Fruit fly (Drosophila melanogaster) whole organism, embryonic: ENCODE measurements around the gene CG31493.

Experiments used
- Adf1 ChIP-seq: fragments of 200-800 bp; sonication (Bioruptor generic); IDR thresholded peaks from 2 replicates; pipeline ENCODE4 v1.3.6; 2022; ENCODE audit warnings: missing biosample characterization, missing genetic modification characterization
- Atf6 ChIP-seq: fragments of 200-800 bp; sonication (Bioruptor generic); IDR thresholded peaks from 2 replicates; pipeline ENCODE4 v1.3.6; 2022; ENCODE audit warnings: missing biosample characterization, missing genetic modification characterization
- B-H1 ChIP-seq: fragments of 200-800 bp; sonication (Bioruptor generic); IDR thresholded peaks from 3 replicates; pipeline ENCODE4 v1.3.6; 2022; ENCODE audit warnings: missing biosample characterization, missing genetic modification characterization
- C15 ChIP-seq: fragments of 200-800 bp; sonication (Bioruptor generic); IDR thresholded peaks from 3 replicates; pipeline ENCODE4 v1.3.6; 2022; ENCODE audit warnings: missing biosample characterization, missing genetic modification characterization
- CG10565 ChIP-seq: fragments of 200-800 bp; sonication (Bioruptor generic); optimal IDR thresholded peaks from 3 replicates; lab custom pipeline; 2016; ENCODE audit warnings: missing biosample characterization, mild to moderate bottlenecking, missing genetic modification characterization
- CG11093 ChIP-seq: fragments of 200-800 bp; sonication (Bioruptor generic); IDR thresholded peaks from 3 replicates; pipeline ENCODE4 v1.3.6; 2022; ENCODE audit warnings: missing biosample characterization, missing genetic modification characterization
- CG11695 ChIP-seq: fragments of 200-800 bp; sonication (Bioruptor generic); IDR thresholded peaks from 3 replicates; pipeline ENCODE4 v1.3.6; 2022; ENCODE audit warnings: missing biosample characterization, missing genetic modification characterization
- CG12219 ChIP-seq: fragments of 200-800 bp; sonication (Bioruptor generic); optimal IDR thresholded peaks from 3 replicates; lab custom pipeline; 2018; ENCODE audit warnings: missing biosample characterization, mild to moderate bottlenecking, missing genetic modification characterization
- CG12744 ChIP-seq: fragments of 200-800 bp; sonication (Bioruptor generic); optimal IDR thresholded peaks from 2 replicates; lab custom pipeline; 2016; ENCODE audit warnings: missing biosample characterization, missing genetic modification characterization
- CG13123 ChIP-seq: fragments of 200-800 bp; sonication (Bioruptor generic); optimal IDR thresholded peaks from 2 replicates; lab custom pipeline; 2016; ENCODE audit warnings: missing biosample characterization, missing genetic modification characterization
- CG13424 ChIP-seq: fragments of 200-800 bp; sonication (Bioruptor generic); optimal IDR thresholded peaks from 2 replicates; lab custom pipeline; 2019; ENCODE audit warnings: missing biosample characterization, mild to moderate bottlenecking, missing genetic modification characterization, moderate library complexity
- CG17802 ChIP-seq: fragments of 200-800 bp; sonication (Bioruptor generic); optimal IDR thresholded peaks from 2 replicates; lab custom pipeline; 2018; ENCODE audit warnings: missing biosample characterization, mild to moderate bottlenecking, missing genetic modification characterization, moderate library complexity
- CG2712 ChIP-seq: fragments of 200-800 bp; optimal IDR thresholded peaks from 3 replicates; lab custom pipeline; 2019; ENCODE audit warnings: missing biosample characterization, mild to moderate bottlenecking, missing genetic modification characterization, moderate library complexity
- CG31224 ChIP-seq: fragments of 200-800 bp; sonication (Bioruptor generic); IDR thresholded peaks from 2 replicates; pipeline ENCODE4 v1.3.6; 2022; ENCODE audit warnings: missing biosample characterization, missing genetic modification characterization
- CG32532 ChIP-seq: fragments of 200-800 bp; sonication (Bioruptor generic); IDR thresholded peaks from 2 replicates; pipeline ENCODE4 v1.3.6; 2022; ENCODE audit warnings: missing biosample characterization, missing genetic modification characterization
- CG33213 ChIP-seq: fragments of 200-800 bp; sonication (Bioruptor generic); optimal IDR thresholded peaks from 3 replicates; lab custom pipeline; 2016; ENCODE audit warnings: missing biosample characterization, missing genetic modification characterization
- CG34376 ChIP-seq: fragments of 200-800 bp; sonication (Bioruptor generic); optimal IDR thresholded peaks from 2 replicates; lab custom pipeline; 2018; ENCODE audit warnings: missing biosample characterization, mild to moderate bottlenecking, missing genetic modification characterization
- CG4730 ChIP-seq: fragments of 200-800 bp; sonication (Bioruptor generic); IDR thresholded peaks from 2 replicates; pipeline ENCODE4 v1.3.6; 2022; ENCODE audit warnings: missing biosample characterization, missing genetic modification characterization
- CG5953 ChIP-seq: fragments of 200-800 bp; sonication (Bioruptor generic); IDR thresholded peaks from 2 replicates; pipeline ENCODE4 v1.3.6; 2022; ENCODE audit warnings: missing biosample characterization, missing genetic modification characterization
- CG6272 ChIP-seq: fragments of 200-800 bp; sonication (Bioruptor generic); IDR thresholded peaks from 2 replicates; pipeline ENCODE4 v1.3.6; 2022; ENCODE audit warnings: missing biosample characterization, missing genetic modification characterization
- CG6689 ChIP-seq: fragments of 200-800 bp; sonication (Bioruptor generic); IDR thresholded peaks from 2 replicates; pipeline ENCODE4 v1.3.6; 2022; ENCODE audit warnings: missing biosample characterization, missing genetic modification characterization
- CG7271 ChIP-seq: fragments of 200-800 bp; sonication (Bioruptor generic); optimal IDR thresholded peaks from 2 replicates; lab custom pipeline; 2018; ENCODE audit warnings: missing biosample characterization, mild to moderate bottlenecking, missing genetic modification characterization, moderate library complexity
- CG8089 ChIP-seq: fragments of 200-800 bp; sonication (Bioruptor generic); optimal IDR thresholded peaks from 3 replicates; lab custom pipeline; 2016; ENCODE audit warnings: missing biosample characterization, missing genetic modification characterization
- CG9437 ChIP-seq: fragments of 200-800 bp; sonication (Bioruptor generic); optimal IDR thresholded peaks from 2 replicates; lab custom pipeline; 2018; ENCODE audit warnings: missing biosample characterization, mild to moderate bottlenecking, missing genetic modification characterization
- CG9817 ChIP-seq: fragments of 200-800 bp; sonication (Bioruptor generic); optimal IDR thresholded peaks from 2 replicates; lab custom pipeline; 2018; ENCODE audit warnings: missing biosample characterization, mild to moderate bottlenecking, missing genetic modification characterization, moderate library complexity
- CkIIα-i1 ChIP-seq: fragments of 200-800 bp; sonication (Bioruptor generic); IDR thresholded peaks from 2 replicates; pipeline ENCODE4 v1.3.6; 2022; ENCODE audit warnings: missing biosample characterization, missing genetic modification characterization
- Dll ChIP-seq: fragments of 200-800 bp; sonication (Bioruptor generic); IDR thresholded peaks from 4 replicates; pipeline ENCODE4 v1.3.6; 2022; ENCODE audit warnings: missing biosample characterization, missing genetic modification characterization; ENCODE audit not compliant: partially characterized antibody
- H2.0 ChIP-seq: fragments of 200-800 bp; sonication (Bioruptor generic); IDR thresholded peaks from 2 replicates; pipeline ENCODE4 v1.3.6; 2022; ENCODE audit warnings: missing biosample characterization, missing genetic modification characterization
- HHEX ChIP-seq: fragments of 200-800 bp; sonication (Bioruptor generic); optimal IDR thresholded peaks from 3 replicates; lab custom pipeline; 2017; ENCODE audit warnings: missing biosample characterization, mild to moderate bottlenecking, missing genetic modification characterization, missing genetic modification reagents
- Hmx ChIP-seq: fragments of 200-800 bp; sonication (Bioruptor generic); optimal IDR thresholded peaks from 2 replicates; lab custom pipeline; 2016; ENCODE audit warnings: missing biosample characterization, missing genetic modification characterization
- Lim3 ChIP-seq: fragments of 200-800 bp; sonication (Bioruptor generic); IDR thresholded peaks from 2 replicates; pipeline ENCODE4 v1.3.6; 2022; ENCODE audit warnings: missing biosample characterization, missing genetic modification characterization
- MBD-R2 ChIP-seq: fragments of 200-800 bp; sonication (Bioruptor generic); IDR thresholded peaks from 2 replicates; pipeline ENCODE4 v1.3.6; 2022; ENCODE audit warnings: missing biosample characterization, missing genetic modification characterization
- Mad ChIP-seq: fragments of 200-800 bp; sonication (Bioruptor generic); optimal IDR thresholded peaks from 2 replicates; lab custom pipeline; 2016; ENCODE audit warnings: missing biosample characterization, missing genetic modification characterization
- Mes4 ChIP-seq: fragments of 200-800 bp; sonication (Bioruptor generic); optimal IDR thresholded peaks from 2 replicates; lab custom pipeline; 2016; ENCODE audit warnings: missing biosample characterization, missing genetic modification characterization
- Mrtf ChIP-seq: fragments of 200-800 bp; sonication (Bioruptor generic); IDR thresholded peaks from 3 replicates; pipeline ENCODE4 v1.3.6; 2022; ENCODE audit warnings: missing biosample characterization, missing genetic modification characterization
- NK7.1 ChIP-seq: fragments of 200-800 bp; sonication (Bioruptor generic); optimal IDR thresholded peaks from 3 replicates; lab custom pipeline; 2016; ENCODE audit warnings: missing biosample characterization, missing genetic modification characterization
- Nf-YA ChIP-seq: fragments of 200-800 bp; sonication (Bioruptor generic); IDR thresholded peaks from 2 replicates; pipeline ENCODE4 v1.3.6; 2022; ENCODE audit warnings: missing biosample characterization, missing genetic modification characterization
- Optix ChIP-seq: fragments of 200-800 bp; sonication (Bioruptor generic); IDR thresholded peaks from 3 replicates; pipeline ENCODE4 v1.3.6; 2022; ENCODE audit warnings: missing biosample characterization, missing genetic modification characterization
- Spps ChIP-seq: fragments of 200-800 bp; sonication (Bioruptor generic); optimal IDR thresholded peaks from 2 replicates; lab custom pipeline; 2018; ENCODE audit warnings: missing biosample characterization, mild to moderate bottlenecking, missing genetic modification characterization
- bcd ChIP-seq: fragments of 200-800 bp; sonication (Bioruptor generic); optimal IDR thresholded peaks from 2 replicates; lab custom pipeline; 2017; ENCODE audit warnings: missing biosample characterization, mild to moderate bottlenecking, missing genetic modification characterization
- bsh ChIP-seq, 2 experiments: fragments of 200-800 bp; sonication (Bioruptor generic); optimal IDR thresholded peaks; 2 replicates each; lab custom pipeline; 2017 to 2018; ENCODE audit warnings: mild to moderate bottlenecking in 2 of 2, missing biosample characterization in 2 of 2, missing genetic modification characterization in 2 of 2, moderate library complexity in 1 of 2
- crc ChIP-seq: fragments of 200-800 bp; sonication (Bioruptor generic); optimal IDR thresholded peaks from 2 replicates; lab custom pipeline; 2016; ENCODE audit warnings: missing biosample characterization, missing genetic modification characterization
- crol ChIP-seq: fragments of 200-800 bp; sonication (Bioruptor generic); IDR thresholded peaks from 2 replicates; pipeline ENCODE4 v1.3.6; 2022; ENCODE audit warnings: missing biosample characterization, missing genetic modification characterization
- da ChIP-seq: fragments of 200-800 bp; sonication (Bioruptor generic); optimal IDR thresholded peaks from 2 replicates; lab custom pipeline; 2016; ENCODE audit warnings: missing biosample characterization, missing genetic modification characterization
- danr ChIP-seq: fragments of 200-800 bp; sonication (Bioruptor generic); IDR thresholded peaks from 2 replicates; pipeline ENCODE4 v1.3.6; 2022; ENCODE audit warnings: missing biosample characterization, missing genetic modification characterization
- dmrt11E ChIP-seq: fragments of 200-800 bp; sonication (Bioruptor generic); optimal IDR thresholded peaks from 3 replicates; lab custom pipeline; 2018; ENCODE audit warnings: missing biosample characterization, mild to moderate bottlenecking, missing genetic modification characterization, moderate library complexity
- fu2 ChIP-seq: fragments of 200-800 bp; sonication (Bioruptor generic); optimal IDR thresholded peaks from 2 replicates; lab custom pipeline; 2016; ENCODE audit warnings: missing biosample characterization, missing genetic modification characterization
- gem ChIP-seq: fragments of 200-800 bp; sonication (Bioruptor generic); optimal IDR thresholded peaks from 2 replicates; lab custom pipeline; 2019; ENCODE audit warnings: missing biosample characterization, mild to moderate bottlenecking, missing genetic modification characterization, moderate library complexity
- gsb ChIP-seq: fragments of 200-800 bp; sonication (Bioruptor generic); IDR thresholded peaks from 2 replicates; pipeline ENCODE4 v1.3.6; 2022; ENCODE audit warnings: missing biosample characterization, missing genetic modification characterization
- jigr1 ChIP-seq: fragments of 200-800 bp; sonication (Bioruptor generic); IDR thresholded peaks from 3 replicates; pipeline ENCODE4 v1.3.6; 2022; ENCODE audit warnings: missing biosample characterization, missing genetic modification characterization
- peb ChIP-seq: fragments of 200-800 bp; sonication (Bioruptor generic); IDR thresholded peaks from 2 replicates; pipeline ENCODE4 v1.3.6; 2022; ENCODE audit warnings: missing biosample characterization, missing genetic modification characterization
- phol ChIP-seq: fragments of 200-800 bp; sonication (Bioruptor generic); optimal IDR thresholded peaks from 3 replicates; lab custom pipeline; 2018; ENCODE audit warnings: missing biosample characterization, mild to moderate bottlenecking, missing genetic modification characterization, moderate library complexity
- pzg ChIP-seq: fragments of 200-800 bp; sonication (Bioruptor generic); optimal IDR thresholded peaks from 3 replicates; lab custom pipeline; 2018; ENCODE audit warnings: missing biosample characterization, mild to moderate bottlenecking, missing genetic modification characterization, moderate library complexity
- slou ChIP-seq: fragments of 200-800 bp; sonication (Bioruptor generic); optimal IDR thresholded peaks from 3 replicates; lab custom pipeline; 2016; ENCODE audit warnings: missing biosample characterization, missing genetic modification characterization

The CG31493 gene

DNA sequence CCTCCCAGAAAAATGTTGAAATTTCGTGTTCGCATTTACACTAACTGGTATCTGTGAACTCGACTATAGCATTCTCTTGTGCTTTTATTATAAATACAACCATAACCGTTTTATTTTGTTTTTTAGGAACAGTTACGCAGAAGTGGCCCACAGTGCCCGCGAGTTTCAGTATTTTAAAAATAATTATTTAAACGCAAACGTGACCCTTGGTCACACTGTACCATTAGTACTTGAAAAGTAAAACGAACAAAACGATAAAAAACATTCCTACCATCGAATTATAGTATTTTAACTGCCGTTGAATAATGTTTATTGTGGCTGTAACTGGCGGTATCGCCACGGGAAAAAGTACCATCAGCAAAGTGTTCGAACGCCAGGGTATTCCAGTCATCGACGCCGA, 49.4 kb upstream of the CG31493 start, which contains the start of gene Dpck (continued):
- no peak for TF ChIP-seq CG31224 (GFP tag; lab: Robert Waterston, UW)
- peak; percentile 52 for TF ChIP-seq CG34376 (GFP tag; lab: Kevin White, UChicago)
- peak; percentile 29 for TF ChIP-seq CG2712 (tag; lab: Kevin White, UChicago)
- no peak for TF ChIP-seq CG12219 (GFP tag; lab: Kevin White, UChicago)
- TF ChIP-seq Lim3: no peak
- no peak for TF ChIP-seq crol (GFP tag; lab: Robert Waterston, UW)
- TF ChIP-seq bsh (GFP tag; optimal IDR thresholded peaks at IDR 0.05; lab: Kevin White, UChicago): no peak
- TF ChIP-seq CG12744 (GFP tag; lab: Kevin White, UChicago): no peak
- peak; percentile 41 for TF ChIP-seq Mad
- TF ChIP-seq CG9437 (GFP tag; lab: Kevin White, UChicago): no peak
- no peak for TF ChIP-seq CkIIα-i1 (GFP tag; lab: Robert Waterston, UW)
- TF ChIP-seq CG7271 (tag; lab: Kevin White, UChicago): no peak
- TF ChIP-seq CG6689 (GFP tag; lab: Robert Waterston, UW): no peak
- TF ChIP-seq CG17802 (tag; lab: Kevin White, UChicago): no peak
- no peak for TF ChIP-seq H2.0 (GFP tag; lab: Robert Waterston, UW)
- no peak for TF ChIP-seq slou (GFP tag; lab: Kevin White, UChicago)
- TF ChIP-seq CG13424: peak; percentile 30
- peak; percentile 4 for TF ChIP-seq Mes4 (GFP tag; lab: Kevin White, UChicago)
- TF ChIP-seq danr: no peak
- TF ChIP-seq CG33213 (GFP tag; lab: Kevin White, UChicago): peak; percentile 41
- TF ChIP-seq Atf6 (GFP tag; lab: Robert Waterston, UW): no peak
- peak; percentile 57 for TF ChIP-seq pzg
- TF ChIP-seq CG6272 (GFP tag; lab: Robert Waterston, UW): no peak
- TF ChIP-seq CG4730: no peak
- no peak for TF ChIP-seq Optix
- TF ChIP-seq MBD-R2 (GFP tag; lab: Robert Waterston, UW): peak; percentile 72
- TF ChIP-seq Mrtf (GFP tag; lab: Robert Waterston, UW): no peak
- TF ChIP-seq Dll: no peak
- no peak for TF ChIP-seq jigr1 (GFP tag; lab: Robert Waterston, UW)
- TF ChIP-seq CG13123 (GFP tag; lab: Kevin White, UChicago): no peak
- TF ChIP-seq peb (GFP tag; lab: Robert Waterston, UW): no peak
- no peak for TF ChIP-seq bcd (GFP tag; lab: Kevin White, UChicago)
- no peak for TF ChIP-seq crc (GFP tag; lab: Kevin White, UChicago)
- peak; percentile 26 for TF ChIP-seq gem (tag; lab: Kevin White, UChicago)
- TF ChIP-seq CG32532 (GFP tag; lab: Robert Waterston, UW): no peak
- TF ChIP-seq CG11093: no peak
- no peak for TF ChIP-seq dmrt11E (tag; lab: Kevin White, UChicago)
- no peak for TF ChIP-seq gsb (GFP tag; lab: Robert Waterston, UW)
- no peak for TF ChIP-seq C15 (GFP tag; lab: Robert Waterston, UW)
- no peak for TF ChIP-seq da (GFP tag; lab: Kevin White, UChicago)
- TF ChIP-seq B-H1 (GFP tag; lab: Robert Waterston, UW): no peak
- TF ChIP-seq CG5953 (GFP tag; lab: Robert Waterston, UW): no peak
- no peak for TF ChIP-seq NK7.1 (GFP tag; lab: Kevin White, UChicago)
- TF ChIP-seq CG9817: no peak
- no peak for TF ChIP-seq Nf-YA (GFP tag; lab: Robert Waterston, UW)
- TF ChIP-seq Hmx (GFP tag; lab: Kevin White, UChicago): no peak
- TF ChIP-seq Adf1 (GFP tag; lab: Robert Waterston, UW): no peak
- TF ChIP-seq CG11695 (GFP tag; lab: Robert Waterston, UW): no peak
- TF ChIP-seq Spps (tag; lab: Kevin White, UChicago): no peak
- peak; percentile 41 for TF ChIP-seq phol (tag; lab: Kevin White, UChicago)
- peak; percentile 29 for TF ChIP-seq HHEX
- TF ChIP-seq CG10565 (GFP tag; lab: Kevin White, UChicago): no peak
- no peak for TF ChIP-seq CG8089
- no peak for TF ChIP-seq fu2 (GFP tag; lab: Kevin White, UChicago)
